Worm (Caenorhabditis elegans): ENCODE measurements around the gene srg-61.
A peak's percentile ranks its signal among the peaks of the same experiment; 100 is the strongest.

The srg-61 gene

DNA sequence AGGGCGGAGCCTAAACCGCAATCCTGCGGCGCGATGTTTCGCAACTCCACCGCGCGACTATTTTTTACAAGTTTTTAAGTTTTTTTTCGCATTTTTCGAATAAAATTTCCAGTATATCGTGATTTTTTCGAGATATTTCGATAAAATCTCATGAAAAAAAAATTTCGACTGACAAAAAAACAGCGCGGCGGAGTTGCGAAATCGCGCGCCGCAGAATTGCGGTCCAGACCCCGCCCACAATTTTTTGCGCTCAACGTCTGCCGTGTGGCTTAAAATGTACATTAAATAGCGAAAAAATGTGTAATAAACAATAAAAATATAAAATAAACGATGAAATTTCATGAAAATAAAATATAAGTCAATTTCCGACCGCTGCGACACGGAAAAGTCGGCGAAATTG lies 42.4 kb downstream of the srg-61 start:
- TF ChIP-seq fos-1 (tag; optimal IDR thresholded peaks at IDR 0.05) (no peak), elt-3 (tag; optimal IDR thresholded peaks at IDR 0.05) (no peak), unc-55 (GFP tag; optimal IDR thresholded peaks at IDR 0.05) (peak; percentile 19), lsy-2 (tag; optimal IDR thresholded peaks at IDR 0.05) (peak in 1 of 2 experiments; percentile 2), ceh-82 (tag; optimal IDR thresholded peaks at IDR 0.05) (no peak), peb-1 (tag; optimal IDR thresholded peaks at IDR 0.05) (no peak), nhr-6 (tag; optimal IDR thresholded peaks at IDR 0.05) (no peak), zag-1 (tag; optimal IDR thresholded peaks at IDR 0.05) (no peak), ZK546.5 (tag; optimal IDR thresholded peaks at IDR 0.05) (no peak), ztf-4 (tag; optimal IDR thresholded peaks at IDR 0.05) (no peak), dmd-4 (tag; optimal IDR thresholded peaks at IDR 0.05) (no peak), crh-2 (tag; optimal IDR thresholded peaks at IDR 0.05) (no peak), nhr-77 (tag; optimal IDR thresholded peaks at IDR 0.05) (no peak), lin-13 (GFP tag; optimal IDR thresholded peaks at IDR 0.05) (no peak), ceh-16 (tag; optimal IDR thresholded peaks at IDR 0.05) (no peak)

DNA sequence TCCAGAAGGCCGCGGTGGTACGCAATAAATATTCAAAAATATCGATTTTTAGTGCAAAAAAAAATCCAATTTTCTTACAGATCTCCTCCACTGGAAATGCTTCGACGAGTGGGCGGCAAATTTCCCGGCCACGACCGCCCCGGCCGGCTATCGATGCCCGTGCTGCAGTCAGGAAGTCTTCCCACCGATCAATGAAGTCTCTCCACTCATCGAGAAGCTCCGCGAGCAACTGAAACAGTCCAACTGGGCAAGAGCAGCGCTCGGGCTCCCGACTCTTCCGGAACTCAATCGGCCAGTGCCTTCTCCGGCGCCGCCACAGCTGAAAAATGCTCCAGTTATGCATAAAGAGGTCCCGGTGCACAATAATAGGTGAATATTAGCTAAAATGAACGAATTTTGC lies 44.2 kb downstream of the srg-61 start, which contains the start of gene Y45G12B.3:
TSS of gene Y45G12B.3 (minus strand) at position 320 of the 400 bp plus-strand sequence.
- no peak for TF ChIP-seq dmd-4 (tag; optimal IDR thresholded peaks at IDR 0.05)
- no peak for TF ChIP-seq nhr-10 (tag; optimal IDR thresholded peaks at IDR 0.05)
- no peak for TF ChIP-seq crh-2 (tag; optimal IDR thresholded peaks at IDR 0.05)
- no peak for TF ChIP-seq elt-1 (tag; optimal IDR thresholded peaks at IDR 0.05)
- no peak for TF ChIP-seq ztf-11 (tag; optimal IDR thresholded peaks at IDR 0.05)
- TF ChIP-seq aly-2 (tag; optimal IDR thresholded peaks at IDR 0.05) = no peak
- no peak for TF ChIP-seq skn-1 (tag; optimal IDR thresholded peaks at IDR 0.05)

DNA sequence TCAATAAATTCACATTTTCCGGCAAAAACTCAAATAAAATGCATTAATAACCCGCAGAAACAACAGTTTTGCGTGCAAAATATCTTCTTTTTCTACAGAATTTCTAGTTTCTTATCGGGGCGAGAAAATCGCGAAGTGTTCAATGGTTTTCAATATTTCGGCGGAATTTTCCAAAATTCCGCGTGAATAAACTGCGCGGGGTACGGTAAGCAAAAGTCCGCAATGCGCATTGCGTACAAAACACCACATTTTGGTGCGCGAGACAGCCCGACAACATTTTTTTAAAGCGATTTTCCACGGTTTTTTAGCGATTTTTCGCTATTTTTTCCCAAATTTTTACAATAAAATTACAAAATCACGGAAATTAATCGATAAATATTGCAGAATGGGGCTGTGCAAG lies 45.7 kb downstream of the srg-61 start, which contains the start of gene Y45G12B.2:
TSS of gene Y45G12B.2 (plus strand) at position 383 of the 400 bp plus-strand sequence.
- no peak for TF ChIP-seq elt-1 (tag; optimal IDR thresholded peaks at IDR 0.05)
- no peak for TF ChIP-seq R02D3.7 (tag; optimal IDR thresholded peaks at IDR 0.05)
- TF ChIP-seq gmeb-1 (tag; optimal IDR thresholded peaks at IDR 0.05) = peak; percentile 71
- TF ChIP-seq skn-1 (tag; optimal IDR thresholded peaks at IDR 0.05) = peak; percentile 22
- peak; percentile 45 for TF ChIP-seq sma-3 (GFP tag; optimal IDR thresholded peaks at IDR 0.05)
- peak; percentile 98 to 99 for TF ChIP-seq lsy-2 (tag; optimal IDR thresholded peaks at IDR 0.05)
- TF ChIP-seq nhr-129 (tag; optimal IDR thresholded peaks at IDR 0.05) = peak; percentile 72
- peak; percentile 18 for TF ChIP-seq sem-4 (tag; optimal IDR thresholded peaks at IDR 0.05)
- TF ChIP-seq lin-11 (tag; optimal IDR thresholded peaks at IDR 0.05) = peak; percentile 56
- peak; percentile 44 for TF ChIP-seq lin-13 (GFP tag; optimal IDR thresholded peaks at IDR 0.05)
- no peak for TF ChIP-seq Y55F3AM.14 (GFP tag; optimal IDR thresholded peaks at IDR 0.05)
- peak; percentile 24 for TF ChIP-seq fos-1 (tag; optimal IDR thresholded peaks at IDR 0.05)
- peak; percentile 69 for TF ChIP-seq C34F6.9 (tag; optimal IDR thresholded peaks at IDR 0.05)
- peak; percentile 51 for TF ChIP-seq nhr-25 (tag; optimal IDR thresholded peaks at IDR 0.05)
- TF ChIP-seq unc-55 (GFP tag; optimal IDR thresholded peaks at IDR 0.05) = peak; percentile 73
- peak; percentile 96 for TF ChIP-seq crh-2 (tag; optimal IDR thresholded peaks at IDR 0.05)
- TF ChIP-seq F13H6.1 (tag; optimal IDR thresholded peaks at IDR 0.05) = peak; percentile 47
- peak; percentile 62 for TF ChIP-seq nhr-21 (tag; optimal IDR thresholded peaks at IDR 0.05)
- TF ChIP-seq ZK546.5 (tag; optimal IDR thresholded peaks at IDR 0.05) = no peak
- peak; percentile 20 for TF ChIP-seq mab-5 (tag; optimal IDR thresholded peaks at IDR 0.05)

DNA sequence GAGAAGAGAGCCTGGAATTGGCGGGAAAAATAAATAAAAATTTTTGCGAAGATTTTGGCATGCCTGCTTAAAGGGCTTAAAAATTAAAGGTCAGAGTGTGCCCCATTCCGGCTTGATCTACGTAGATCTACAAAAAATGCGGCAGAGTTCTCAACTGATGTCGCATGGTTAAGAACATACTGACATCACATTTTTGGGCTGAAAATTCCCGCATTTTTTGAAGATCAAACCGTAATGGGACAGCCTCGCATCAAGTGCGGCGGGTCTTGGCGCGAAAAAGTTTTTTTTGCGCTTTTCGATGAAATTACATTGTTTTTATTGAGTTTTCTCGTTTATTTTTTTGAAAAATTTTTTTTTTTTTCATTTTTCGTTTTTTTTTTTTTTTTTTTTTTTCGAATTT lies 49.2 kb downstream of the srg-61 start:
- TF ChIP-seq nhr-11 (tag; optimal IDR thresholded peaks at IDR 0.05) (no peak), nhr-23 (tag; optimal IDR thresholded peaks at IDR 0.05) (no peak), skn-1 (tag; optimal IDR thresholded peaks at IDR 0.05) (no peak), sma-3 (GFP tag; optimal IDR thresholded peaks at IDR 0.05) (no peak), sma-9 (GFP tag; optimal IDR thresholded peaks at IDR 0.05) (no peak), sma-9 (tag; optimal IDR thresholded peaks at IDR 0.05) (no peak), nhr-12 (tag; optimal IDR thresholded peaks at IDR 0.05) (no peak), lin-39 (tag; optimal IDR thresholded peaks at IDR 0.05) (no peak), nhr-21 (tag; optimal IDR thresholded peaks at IDR 0.05) (no peak), snpc-4 (tag; optimal IDR thresholded peaks at IDR 0.05) (no peak), mab-5 (tag; optimal IDR thresholded peaks at IDR 0.05) (no peak), Y55F3AM.14 (GFP tag; optimal IDR thresholded peaks at IDR 0.05) (no peak), nhr-129 (tag; optimal IDR thresholded peaks at IDR 0.05) (no peak), ama-1 (optimal IDR thresholded peaks at IDR 0.05) (no peak), aly-2 (tag; optimal IDR thresholded peaks at IDR 0.05) (no peak), unc-55 (GFP tag; optimal IDR thresholded peaks at IDR 0.05) (no peak), ztf-11 (tag; optimal IDR thresholded peaks at IDR 0.05) (no peak), peb-1 (tag; optimal IDR thresholded peaks at IDR 0.05) (no peak)

Data from whole organism, L2 larva.